Fruit fly (Drosophila melanogaster): ENCODE measurements around the gene Coq3.

Coq3 gene

dm6 chr2L:21142972-21143385 is 15.4 kb downstream of the Coq3 start, which contains the start of gene pths (continued):
- TF ChIP-seq MBD-R2 (GFP tag; IDR thresholded peaks at IDR 0.05) (peak; percentile 39), twi (tag; optimal IDR thresholded peaks at IDR 0.05) (peak; percentile 17), tx (GFP tag; optimal IDR thresholded peaks at IDR 0.05) (peak; percentile 29), Max (GFP tag; optimal IDR thresholded peaks at IDR 0.05) (peak; percentile 85), CG17829 (tag; optimal IDR thresholded peaks at IDR 0.05) (peak; percentile 39), fru (optimal IDR thresholded peaks at IDR 0.05) (no peak), CG17802 (tag; optimal IDR thresholded peaks at IDR 0.05) (peak; percentile 95)

- TF ChIP-seq chif (GFP tag; optimal IDR thresholded peaks at IDR 0.05) (no peak), Doc3 (GFP tag; IDR thresholded peaks at IDR 0.05; ENCODE audit: partially characterized antibody) (0 out of 3 replicates have a peak, but pooled peaks have one; percentile 8), unc-4 (GFP tag; IDR thresholded peaks at IDR 0.05; ENCODE audit: partially characterized antibody) (0 out of 2 replicates have a peak, but pooled peaks have one; percentile 1), CG11085 (GFP tag; IDR thresholded peaks at IDR 0.05) (no peak), CG9876 (GFP tag; optimal IDR thresholded peaks at IDR 0.05) (no peak)
Observed at dm6 chr2L:21142501-21142849, 15.9 kb downstream of the Coq3 start.

- TF ChIP-seq chinmo (GFP tag; IDR thresholded peaks at IDR 0.05; ENCODE audit: partially characterized antibody) (no peak), kay (GFP tag; optimal IDR thresholded peaks at IDR 0.05) (no peak), Jarid2 (GFP tag; optimal IDR thresholded peaks at IDR 0.05) (no peak), CG18262 (tag; optimal IDR thresholded peaks at IDR 0.05) (no peak), CG9932 (GFP tag; IDR thresholded peaks at IDR 0.05) (peak; percentile 55), CG6683 (GFP tag; optimal IDR thresholded peaks at IDR 0.05) (no peak), CG8388 (GFP tag; optimal IDR thresholded peaks at IDR 0.05) (no peak), CG6689 (GFP tag; IDR thresholded peaks at IDR 0.05) (no peak), disco-r (GFP tag; optimal IDR thresholded peaks at IDR 0.05) (no peak), hbn (GFP tag; IDR thresholded peaks at IDR 0.05; ENCODE audit: partially characterized antibody) (peak; percentile 67), H2.0 (GFP tag; IDR thresholded peaks at IDR 0.05) (no peak), CG1602 (GFP tag; optimal IDR thresholded peaks at IDR 0.05) (no peak), ci (GFP tag; IDR thresholded peaks at IDR 0.05) (no peak), pb (GFP tag; optimal IDR thresholded peaks at IDR 0.05) (no peak), chm (GFP tag; IDR thresholded peaks at IDR 0.05) (no peak), vvl (GFP tag; IDR thresholded peaks at IDR 0.05) (no peak), CG10209 (GFP tag; optimal IDR thresholded peaks at IDR 0.05) (no peak), CG4707 (GFP tag; optimal IDR thresholded peaks at IDR 0.05) (no peak), lbe (GFP tag; optimal IDR thresholded peaks at IDR 0.05) (peak; percentile 3), phol (tag; optimal IDR thresholded peaks at IDR 0.05) (no peak), E2f2 (GFP tag; IDR thresholded peaks at IDR 0.05) (peak; percentile 60), CG33213 (GFP tag; optimal IDR thresholded peaks at IDR 0.05) (no peak), corto (GFP tag; optimal IDR thresholded peaks at IDR 0.05) (no peak), CG10565 (GFP tag; optimal IDR thresholded peaks at IDR 0.05) (no peak), Taf1 (GFP tag; IDR thresholded peaks at IDR 0.05) (no peak), ewg (GFP tag; optimal IDR thresholded peaks at IDR 0.05) (no peak), CG6791 (GFP tag; IDR thresholded peaks at IDR 0.05; ENCODE audit: partially characterized antibody) (peak; percentile 86), CG13287 (GFP tag; IDR thresholded peaks at IDR 0.05; ENCODE audit: partially characterized antibody) (peak; percentile 77), fd96Cb (tag; optimal IDR thresholded peaks at IDR 0.05) (no peak), ham (GFP tag; IDR thresholded peaks at IDR 0.05) (no peak), trem (tag; optimal IDR thresholded peaks at IDR 0.05) (no peak), CG42726 (GFP tag; IDR thresholded peaks at IDR 0.05; ENCODE audit: partially characterized antibody) (peak; percentile 84), sisA (GFP tag; IDR thresholded peaks at IDR 0.05) (no peak), sens (GFP tag) (peak; percentile 76), CG33557 (GFP tag; optimal IDR thresholded peaks at IDR 0.05) (no peak)
Observed at dm6 chr2L:21141714-21142500, 16.5 kb downstream of the Coq3 start, which contains the start of gene Dap160. Gene Dap160, minus strand, starts transcription at chr2L:21142347.

Data from whole organism, embryonic.